Worm (Caenorhabditis elegans) whole organism, late embryonic: ENCODE data around the gene T27E4.5.
"Not testable (repeated sequence)": the region's sequence is repeated elsewhere in the genome, so short reads cannot be mapped to it uniquely, and the experiment has no call there.

Source experiments
- ceh-2 ChIP-seq: sonication (generic microtip); optimal IDR thresholded peaks from 2 replicates; lab custom pipeline; 2016; ENCODE audit warnings: missing genotype, missing genetic modification characterization, missing compliant biosample characterization
- ceh-31 ChIP-seq: sonication (generic microtip); optimal IDR thresholded peaks from 2 replicates; lab custom pipeline; 2016; ENCODE audit warnings: missing genetic modification characterization, missing compliant biosample characterization
- fkh-10 ChIP-seq: fragments of 150-350 bp; optimal IDR thresholded peaks from 2 replicates; lab custom pipeline; 2014; ENCODE audit warnings: missing biosample characterization, missing genetic modification reagents, missing genetic modification characterization
- hlh-30 ChIP-seq: sonication (generic microtip); optimal IDR thresholded peaks from 2 replicates; lab custom pipeline; 2017; ENCODE audit warnings: antibody characterized with exemption, missing genetic modification characterization, missing compliant biosample characterization; ENCODE audit not compliant: insufficient read depth
- tbx-2 ChIP-seq: sonication (generic microtip); optimal IDR thresholded peaks from 2 replicates; lab custom pipeline; 2016; ENCODE audit warnings: missing genetic modification characterization, missing compliant biosample characterization
- unc-42 ChIP-seq: sonication (generic microtip); optimal IDR thresholded peaks from 2 replicates; lab custom pipeline; 2016; ENCODE audit warnings: missing genotype, missing genetic modification characterization, missing compliant biosample characterization

DNA sequence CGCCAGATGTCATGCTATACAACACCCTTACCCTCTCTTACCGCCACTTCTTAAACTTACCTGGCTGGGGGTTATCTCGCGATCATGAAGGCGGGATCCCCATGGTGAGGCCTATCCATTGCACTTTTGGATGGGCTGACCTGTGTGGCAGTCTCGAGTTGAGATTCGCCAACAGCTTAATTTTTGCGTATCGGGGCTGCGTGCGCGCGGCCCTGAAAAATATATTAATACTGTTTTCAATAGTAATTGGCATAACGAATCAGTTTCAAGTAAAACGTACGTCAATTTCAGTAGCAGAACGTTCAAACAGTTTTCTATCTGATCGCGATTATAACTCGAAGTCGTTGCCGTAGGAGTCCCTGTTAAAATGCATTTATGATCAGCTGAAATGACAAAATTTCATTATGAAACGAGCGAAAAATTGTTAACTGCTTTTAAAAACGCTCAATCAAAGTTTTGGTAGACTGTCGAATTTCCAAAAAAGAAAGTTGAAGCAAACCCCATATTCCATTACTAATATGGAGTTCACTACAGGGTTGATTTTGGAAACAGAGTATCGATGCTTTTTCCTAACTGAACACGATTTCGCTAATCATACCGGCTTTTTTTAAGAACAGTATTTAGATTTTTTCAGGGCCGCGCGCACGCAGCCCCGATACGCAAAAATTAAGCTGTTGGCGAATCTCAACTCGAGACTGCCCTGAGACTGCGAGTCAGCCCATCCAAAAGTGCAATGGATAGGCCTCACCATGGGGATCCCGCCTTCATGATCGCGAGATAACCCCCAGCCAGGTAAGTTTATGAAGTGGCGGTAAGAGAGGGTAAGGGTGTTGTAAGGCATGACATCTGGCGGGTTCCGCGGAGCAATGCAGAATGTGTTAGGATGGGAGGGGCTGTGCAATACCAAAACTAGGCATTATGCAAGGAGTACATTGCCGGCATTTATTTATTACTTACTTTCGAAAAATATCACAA is 21.5 kb upstream of the T27E4.5 start:
- TF ChIP-seq fkh-10 (GFP tag; lab: Kevin White, UChicago); ceh-2; unc-42; tbx-2; ceh-31; hlh-30 (tag; lab: Kevin White, UChicago): not testable (repeated sequence)
